Worm (Caenorhabditis elegans) whole organism, L3 larva: Measurements from ENCODE around the gene Y9C9A.5.

Experiments used
- daf-12 ChIP-seq: fragments of 150-350 bp; optimal IDR thresholded peaks from 2 replicates; lab custom pipeline; 2014; ENCODE audit warnings: missing biosample characterization, missing genetic modification reagents, missing genetic modification characterization
- elt-2 ChIP-seq: sonication (generic microtip); optimal IDR thresholded peaks from 2 replicates; lab custom pipeline; 2016; ENCODE audit warnings: missing genetic modification reagents, mild to moderate bottlenecking, missing genetic modification characterization, missing compliant biosample characterization
- fos-1 ChIP-seq: fragments of 150-350 bp; optimal IDR thresholded peaks from 2 replicates; lab custom pipeline; 2014; ENCODE audit warnings: missing biosample characterization, missing genetic modification characterization
- nhr-12 ChIP-seq: fragments of 150-350 bp; optimal IDR thresholded peaks from 2 replicates; lab custom pipeline; 2014; ENCODE audit warnings: missing biosample characterization, missing genetic modification characterization
- nhr-28 ChIP-seq: fragments of 150-350 bp; optimal IDR thresholded peaks from 2 replicates; lab custom pipeline; 2014; ENCODE audit warnings: missing biosample characterization, missing genetic modification characterization

ce11 chrIV:4930045-4930444 lies 11.7 kb upstream of the Y9C9A.5 start, which contains the start of gene Y9C9A.8:
- no peak for TF ChIP-seq elt-2
- TF ChIP-seq daf-12 (tag; lab: Kevin White, UChicago), result no peak
- no peak for TF ChIP-seq nhr-12
- TF ChIP-seq fos-1 (tag; lab: Kevin White, UChicago), result no peak
- TF ChIP-seq nhr-28 (tag; lab: Kevin White, UChicago), result no peak
